Fruit fly (Drosophila melanogaster): ENCODE data around the gene CG1143.

DNA sequence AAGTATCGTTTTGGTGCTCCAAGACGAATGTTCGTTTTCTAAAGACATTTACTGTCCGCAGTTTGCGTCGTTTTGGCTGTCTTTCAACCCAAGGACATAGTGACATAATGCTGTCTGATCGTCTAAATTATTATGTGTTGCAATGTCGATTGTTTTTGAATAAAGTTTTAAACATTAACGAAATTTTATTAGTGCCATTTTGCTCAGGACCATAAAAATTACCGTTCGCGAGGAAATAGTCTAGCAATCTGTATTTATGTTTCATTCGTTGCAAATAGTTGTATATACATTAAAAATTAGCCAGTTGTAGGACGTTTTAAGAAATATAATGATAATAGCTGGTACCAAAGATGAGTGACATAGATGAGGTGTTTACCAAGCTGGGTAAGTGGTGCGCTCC is 16.2 kb downstream of the CG1143 start, which contains the start of gene CG33234:
- TF ChIP-seq kay (GFP tag; ENCODE audit: borderline replicate concordance) = no peak
- no peak for TF ChIP-seq toe (GFP tag; optimal IDR thresholded peaks at IDR 0.05)
- TF ChIP-seq Mnt (GFP tag; optimal IDR thresholded peaks at IDR 0.05) = no peak
- TF ChIP-seq CG14711 (tag; optimal IDR thresholded peaks at IDR 0.05) = no peak
- no peak for TF ChIP-seq Hr96 (GFP tag; optimal IDR thresholded peaks at IDR 0.05)
- no peak for TF ChIP-seq ovo (GFP tag; optimal IDR thresholded peaks at IDR 0.05)
- TF ChIP-seq Crg-1 (GFP tag; optimal IDR thresholded peaks at IDR 0.05) = no peak
- TF ChIP-seq CG7045 (GFP tag; optimal IDR thresholded peaks at IDR 0.05) = no peak
- no peak for TF ChIP-seq CG12768 (GFP tag; optimal IDR thresholded peaks at IDR 0.05)
- TF ChIP-seq pad (GFP tag; optimal IDR thresholded peaks at IDR 0.05) = no peak
- no peak for TF ChIP-seq CG5204 (GFP tag; optimal IDR thresholded peaks at IDR 0.05)
- TF ChIP-seq CG33017 (tag; optimal IDR thresholded peaks at IDR 0.05) = no peak

Measured in whole organism, adult.